Worm (Caenorhabditis elegans) whole organism, young adult: ENCODE results near the gene fdgt-1.

ENCODE experiments used
- C17E4.6 ChIP-seq: fragments of 200-800 bp; sonication (Bioruptor generic); IDR thresholded peaks from 2 replicates; pipeline ENCODE4 v1.3.6; 2022; ENCODE audit warnings: missing genetic modification reagents, missing genetic modification characterization, missing compliant biosample characterization
- D2030.7 ChIP-seq: fragments of 200-800 bp; sonication (Bioruptor generic); IDR thresholded peaks from 2 replicates; pipeline ENCODE4 v1.3.6; 2022; ENCODE audit warnings: missing genetic modification reagents, missing genetic modification characterization, missing compliant biosample characterization
- F23B12.7 ChIP-seq: sonication (generic microtip); optimal IDR thresholded peaks from 2 replicates; lab custom pipeline; 2017; ENCODE audit warnings: missing genetic modification characterization, mild to moderate bottlenecking, missing compliant biosample characterization, antibody characterized with exemption, moderate library complexity; ENCODE audit not compliant: insufficient read depth
- F33H1.4 ChIP-seq: fragments of 200-800 bp; sonication (Bioruptor generic); IDR thresholded peaks from 2 replicates; pipeline ENCODE4 v1.3.6; 2022; ENCODE audit warnings: missing genetic modification reagents, missing genetic modification characterization, missing compliant biosample characterization
- F55B11.4 ChIP-seq: sonication (generic microtip); optimal IDR thresholded peaks from 2 replicates; lab custom pipeline; 2016; ENCODE audit warnings: missing compliant biosample characterization, missing genetic modification characterization, borderline replicate concordance; ENCODE audit not compliant: insufficient read depth
- T26A5.8 ChIP-seq: sonication (generic microtip); optimal IDR thresholded peaks from 2 replicates; lab custom pipeline; 2016; ENCODE audit warnings: missing genetic modification characterization, missing compliant biosample characterization
- Y53F4B.3 ChIP-seq: fragments of 200-800 bp; sonication (Bioruptor generic); IDR thresholded peaks from 2 replicates; pipeline ENCODE4 v1.3.6; 2022; ENCODE audit warnings: missing genetic modification reagents, missing genetic modification characterization, missing compliant biosample characterization
- Y79H2A.3 ChIP-seq: fragments of 200-800 bp; sonication (Bioruptor generic); conservative IDR thresholded peaks from 2 replicates; pipeline ENCODE4 v1.3.6; 2022; ENCODE audit warnings: missing genetic modification reagents, missing genetic modification characterization, missing compliant biosample characterization
- ama-1 ChIP-seq, 3 experiments: fragments of 150-350 bp in 1 of 3; sonication (generic microtip) in 2 of 3; optimal IDR thresholded peaks; 2 replicates each; lab custom pipeline; 2014 to 2018; ENCODE audit warnings: missing biosample characterization in 2 of 3, missing genetic modification characterization in 2 of 3, missing genetic modification reagents in 2 of 3
- aptf-3 ChIP-seq: fragments of 200-800 bp; sonication (Bioruptor generic); IDR thresholded peaks from 2 replicates; pipeline ENCODE4 v1.3.6; 2022; ENCODE audit warnings: missing genetic modification characterization, missing compliant biosample characterization
- atf-7 ChIP-seq: sonication (generic microtip); optimal IDR thresholded peaks from 2 replicates; lab custom pipeline; 2017; ENCODE audit warnings: mild to moderate bottlenecking, missing genetic modification characterization, missing compliant biosample characterization
- ccch-3 ChIP-seq: fragments of 200-800 bp; sonication (Bioruptor generic); optimal IDR thresholded peaks from 2 replicates; lab custom pipeline; 2018; ENCODE audit warnings: mild to moderate bottlenecking, missing genetic modification characterization, missing compliant biosample characterization
- ceh-27 ChIP-seq: fragments of 200-800 bp; sonication (Bioruptor generic); optimal IDR thresholded peaks from 2 replicates; lab custom pipeline; 2018; ENCODE audit warnings: mild to moderate bottlenecking, missing genetic modification characterization, moderate library complexity, missing compliant biosample characterization
- ceh-40 ChIP-seq: fragments of 200-800 bp; sonication (Bioruptor generic); IDR thresholded peaks from 2 replicates; pipeline ENCODE4 v1.3.6; 2022; ENCODE audit warnings: missing genetic modification characterization, missing compliant biosample characterization
- chd-7 ChIP-seq: sonication (generic microtip); optimal IDR thresholded peaks from 2 replicates; lab custom pipeline; 2016; ENCODE audit warnings: mild to moderate bottlenecking, missing genetic modification characterization, moderate library complexity, missing compliant biosample characterization
- die-1 ChIP-seq: sonication (generic microtip); optimal IDR thresholded peaks from 2 replicates; lab custom pipeline; 2016; ENCODE audit warnings: missing genotype, mild to moderate bottlenecking, missing genetic modification characterization, missing compliant biosample characterization
- dox-1 ChIP-seq: fragments of 200-800 bp; sonication (Bioruptor generic); IDR thresholded peaks from 2 replicates; pipeline ENCODE4 v1.3.6; 2022; ENCODE audit warnings: missing genetic modification reagents, missing genetic modification characterization, missing compliant biosample characterization
- dpff-1 ChIP-seq: sonication (generic microtip); optimal IDR thresholded peaks from 2 replicates; lab custom pipeline; 2017; ENCODE audit warnings: mild to moderate bottlenecking, missing genetic modification characterization, missing compliant biosample characterization
- dpl-1 ChIP-seq: fragments of 150-350 bp; optimal IDR thresholded peaks from 2 replicates; lab custom pipeline; 2014; ENCODE audit warnings: missing biosample characterization, missing genetic modification reagents, missing genetic modification characterization
- efl-1 ChIP-seq: fragments of 150-350 bp; optimal IDR thresholded peaks from 2 replicates; lab custom pipeline; 2014; ENCODE audit warnings: missing biosample characterization, missing genetic modification reagents, missing genetic modification characterization
- egl-44 ChIP-seq: fragments of 200-800 bp; sonication (Bioruptor generic); IDR thresholded peaks from 2 replicates; pipeline ENCODE4 v1.3.6; 2022; ENCODE audit warnings: missing genetic modification reagents, missing genetic modification characterization, missing compliant biosample characterization
- egrh-3 ChIP-seq: fragments of 200-800 bp; sonication (Bioruptor generic); IDR thresholded peaks from 2 replicates; pipeline ENCODE4 v1.3.6; 2022; ENCODE audit warnings: missing genetic modification reagents, missing genetic modification characterization, missing compliant biosample characterization
- ekl-4 ChIP-seq: fragments of 200-800 bp; sonication (Bioruptor generic); IDR thresholded peaks from 2 replicates; pipeline ENCODE4 v1.3.6; 2022; ENCODE audit warnings: missing genetic modification reagents, missing genetic modification characterization, missing compliant biosample characterization
- hlh-12 ChIP-seq: sonication (generic microtip); optimal IDR thresholded peaks from 2 replicates; lab custom pipeline; 2016; ENCODE audit warnings: missing genetic modification characterization, missing compliant biosample characterization
- hlh-26 ChIP-seq: fragments of 200-800 bp; sonication (Bioruptor generic); conservative IDR thresholded peaks from 2 replicates; pipeline ENCODE4 v1.3.6; 2022; ENCODE audit warnings: missing genetic modification reagents, missing genetic modification characterization, missing compliant biosample characterization
- hmg-1.2 ChIP-seq: fragments of 200-800 bp; sonication (Bioruptor generic); IDR thresholded peaks from 2 replicates; pipeline ENCODE4 v1.3.6; 2022; ENCODE audit warnings: missing genetic modification reagents, missing genetic modification characterization, missing compliant biosample characterization
- lin-40 ChIP-seq: sonication (generic microtip); optimal IDR thresholded peaks from 2 replicates; lab custom pipeline; 2016; ENCODE audit warnings: missing genetic modification characterization, mild to moderate bottlenecking, missing compliant biosample characterization, missing genotype, missing genetic modification reagents
- lin-54 ChIP-seq: fragments of 200-800 bp; sonication (Bioruptor generic); optimal IDR thresholded peaks from 2 replicates; lab custom pipeline; 2018; ENCODE audit warnings: mild to moderate bottlenecking, missing genetic modification characterization, missing compliant biosample characterization
- lsl-1 ChIP-seq: fragments of 200-800 bp; sonication (Bioruptor generic); optimal IDR thresholded peaks from 2 replicates; lab custom pipeline; 2018; ENCODE audit warnings: mild to moderate bottlenecking, missing genetic modification characterization, moderate library complexity, missing compliant biosample characterization
- madf-3 ChIP-seq: fragments of 200-800 bp; sonication (Bioruptor generic); IDR thresholded peaks from 2 replicates; pipeline ENCODE4 v1.3.6; 2022; ENCODE audit warnings: missing genetic modification reagents, missing genetic modification characterization, missing compliant biosample characterization
- madf-6 ChIP-seq: fragments of 200-800 bp; sonication (Bioruptor generic); IDR thresholded peaks from 2 replicates; pipeline ENCODE4 v1.3.6; 2022; ENCODE audit warnings: missing genetic modification reagents, missing genetic modification characterization, missing compliant biosample characterization
- madf-8 ChIP-seq: fragments of 200-800 bp; sonication (Bioruptor generic); conservative IDR thresholded peaks from 2 replicates; pipeline ENCODE4 v1.3.6; 2022; ENCODE audit warnings: missing genetic modification reagents, missing genetic modification characterization, missing compliant biosample characterization
- mcd-1 ChIP-seq: fragments of 200-800 bp; sonication (Bioruptor generic); IDR thresholded peaks from 2 replicates; pipeline ENCODE4 v1.3.6; 2022; ENCODE audit warnings: missing genetic modification reagents, missing genetic modification characterization, missing compliant biosample characterization
- mel-28 ChIP-seq: sonication (generic microtip); optimal IDR thresholded peaks from 2 replicates; lab custom pipeline; 2016; ENCODE audit warnings: borderline replicate concordance, mild to moderate bottlenecking, missing genetic modification characterization, missing compliant biosample characterization
- nfyb-1 ChIP-seq: fragments of 200-800 bp; sonication (Bioruptor generic); IDR thresholded peaks from 2 replicates; pipeline ENCODE4 v1.3.6; 2022; ENCODE audit warnings: missing genetic modification reagents, missing genetic modification characterization, missing compliant biosample characterization
- nhr-27 ChIP-seq: fragments of 200-800 bp; sonication (Bioruptor generic); optimal IDR thresholded peaks from 2 replicates; lab custom pipeline; 2018; ENCODE audit warnings: mild to moderate bottlenecking, missing genetic modification characterization, moderate library complexity, missing compliant biosample characterization
- sea-2 ChIP-seq: fragments of 200-800 bp; sonication (Bioruptor generic); IDR thresholded peaks from 2 replicates; pipeline ENCODE4 v1.3.6; 2022; ENCODE audit warnings: missing genetic modification characterization, missing compliant biosample characterization
- snpc-1.1 ChIP-seq: sonication (generic microtip); optimal IDR thresholded peaks from 2 replicates; lab custom pipeline; 2017; ENCODE audit warnings: missing genetic modification characterization, mild to moderate bottlenecking, missing compliant biosample characterization, antibody characterized with exemption, moderate library complexity, missing genotype, missing genetic modification reagents; ENCODE audit not compliant: insufficient read depth
- somi-1 ChIP-seq: fragments of 200-800 bp; sonication (Bioruptor generic); optimal IDR thresholded peaks from 2 replicates; lab custom pipeline; 2018; ENCODE audit warnings: mild to moderate bottlenecking, missing genetic modification characterization, missing compliant biosample characterization
- sptf-2 ChIP-seq: fragments of 200-800 bp; sonication (Bioruptor generic); optimal IDR thresholded peaks from 2 replicates; lab custom pipeline; 2018; ENCODE audit warnings: mild to moderate bottlenecking, missing genetic modification characterization, missing compliant biosample characterization
- tbx-9 ChIP-seq: sonication (generic microtip); optimal IDR thresholded peaks from 2 replicates; lab custom pipeline; 2016; ENCODE audit warnings: borderline replicate concordance, missing genetic modification characterization, inconsistent platforms, missing compliant biosample characterization
- xnd-1 ChIP-seq: sonication (generic microtip); optimal IDR thresholded peaks from 2 replicates; lab custom pipeline; 2016; ENCODE audit warnings: missing genotype, missing genetic modification reagents, missing genetic modification characterization, missing compliant biosample characterization
- ztf-3 ChIP-seq: fragments of 200-800 bp; sonication (Bioruptor generic); optimal IDR thresholded peaks from 2 replicates; lab custom pipeline; 2018; ENCODE audit warnings: mild to moderate bottlenecking, missing genetic modification characterization, missing compliant biosample characterization
- ztf-6 ChIP-seq: fragments of 200-800 bp; sonication (Bioruptor generic); IDR thresholded peaks from 2 replicates; pipeline ENCODE4 v1.3.6; 2022; ENCODE audit warnings: missing genetic modification reagents, missing genetic modification characterization, missing compliant biosample characterization

Gene fdgt-1

ce11 chrII:1500286-1500840 lies 4.0 kb upstream of the fdgt-1 start, which contains the start of gene emc-1:
emc-1 (minus strand) TSS chrII:1500330.
- TF ChIP-seq mel-28 (no peak), sptf-2 (GFP tag; lab: Kevin White, UChicago) (no peak), sea-2 (no peak), tbx-9 (tag; lab: Kevin White, UChicago) (no peak), lsl-1 (GFP tag; lab: Kevin White, UChicago) (no peak), madf-6 (GFP tag; lab: Robert Waterston, UW) (no peak), chd-7 (tag; lab: Kevin White, UChicago) (no peak), F55B11.4 (tag; lab: Kevin White, UChicago) (no peak), die-1 (tag; lab: Kevin White, UChicago) (no peak), hlh-12 (tag; lab: Kevin White, UChicago) (no peak), C17E4.6 (GFP tag; lab: Robert Waterston, UW) (no peak), atf-7 (tag; lab: Kevin White, UChicago) (no peak)
- TF ChIP-seq, all 124 proteins: peak for 0

ce11 chrII:1500959-1501358 lies 3.4 kb upstream of the fdgt-1 start:
- peak; percentile 60 for TF ChIP-seq D2030.7 (GFP tag; lab: Robert Waterston, UW)
- peak; percentile 4 for TF ChIP-seq efl-1
- peak; percentile 87 for TF ChIP-seq xnd-1 (tag; lab: Kevin White, UChicago)
- TF ChIP-seq lin-54 (GFP tag; lab: Kevin White, UChicago) = peak; percentile 26
- no peak for TF ChIP-seq egl-44 (GFP tag; lab: Robert Waterston, UW)
- TF ChIP-seq madf-8 (GFP tag; lab: Robert Waterston, UW) = peak; percentile 58
- peak; percentile 87 for TF ChIP-seq F33H1.4 (GFP tag; lab: Robert Waterston, UW)
- peak; percentile 81 for TF ChIP-seq madf-6 (GFP tag; lab: Robert Waterston, UW)
- no peak for TF ChIP-seq hlh-26
- TF ChIP-seq ceh-27 (GFP tag; lab: Kevin White, UChicago) = no peak
- TF ChIP-seq snpc-1.1 (tag; lab: Kevin White, UChicago) = no peak
- TF ChIP-seq lsl-1 (GFP tag; lab: Kevin White, UChicago) = peak; percentile 85
- TF ChIP-seq nfyb-1 (GFP tag; lab: Robert Waterston, UW) = no peak
- no peak for TF ChIP-seq ztf-6 (GFP tag; lab: Robert Waterston, UW)
- peak; percentile 44; the same call in 1 of the 2 replicates for TF ChIP-seq mcd-1 (GFP tag; lab: Robert Waterston, UW)

DNA sequence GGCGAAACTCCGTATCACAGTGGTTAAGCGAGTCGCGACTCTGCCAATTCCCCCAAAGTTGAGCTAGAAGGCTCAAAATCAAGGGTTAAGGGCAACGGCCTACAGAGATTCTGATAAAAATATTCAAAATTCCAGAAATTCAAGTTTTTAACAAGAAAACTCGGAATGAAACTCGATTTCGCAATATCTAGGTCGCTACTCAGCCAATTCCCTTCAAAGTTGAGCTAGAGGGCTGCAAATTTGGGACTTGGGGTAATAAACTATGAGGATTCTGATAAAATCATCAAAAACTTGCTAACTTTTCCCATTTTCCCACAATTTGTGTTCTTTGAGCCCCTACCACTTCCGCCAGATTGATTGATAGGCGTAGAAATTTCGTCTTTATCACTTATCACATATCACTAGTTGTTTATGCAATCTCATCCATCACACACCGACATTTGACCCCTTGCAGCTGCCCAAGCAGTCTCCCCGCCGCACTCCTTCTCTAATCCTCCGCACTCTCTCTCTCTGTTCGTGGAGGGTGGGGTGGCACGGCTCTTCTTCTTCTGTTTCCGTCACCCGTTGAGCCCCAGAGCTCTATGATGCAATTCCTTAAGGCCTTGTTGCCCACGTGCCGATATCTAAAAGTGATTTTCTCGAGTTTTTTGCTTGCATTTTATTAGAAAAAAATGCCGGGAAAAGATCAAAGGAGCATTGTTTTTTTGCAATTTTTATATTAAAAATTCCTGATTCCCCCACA lies 2.6 kb upstream of the fdgt-1 start:
- TF ChIP-seq nhr-27 (tag; lab: Kevin White, UChicago) (no peak), sea-2 (no peak), T26A5.8 (tag; lab: Kevin White, UChicago) (no peak), dpl-1 (GFP tag; lab: Kevin White, UChicago) (no peak), F23B12.7 (no peak), ceh-40 (GFP tag; lab: Robert Waterston, UW) (no peak), Y53F4B.3 (GFP tag; lab: Robert Waterston, UW) (no peak), Y79H2A.3 (GFP tag; lab: Robert Waterston, UW) (no peak), dpff-1 (tag; lab: Kevin White, UChicago) (no peak), hmg-1.2 (GFP tag; lab: Robert Waterston, UW) (no peak), somi-1 (GFP tag; lab: Kevin White, UChicago) (peak; percentile 84), egrh-3 (GFP tag; lab: Robert Waterston, UW) (no peak), ama-1 (optimal IDR thresholded peaks at IDR 0.05; lab: Kevin White, UChicago) (no peak), ama-1 (GFP tag; optimal IDR thresholded peaks at IDR 0.05; lab: Kevin White, UChicago) (no peak), lin-40 (peak; percentile 2), ekl-4 (GFP tag; lab: Robert Waterston, UW) (no peak), atf-7 (tag; lab: Kevin White, UChicago) (no peak), aptf-3 (GFP tag; lab: Robert Waterston, UW) (no peak), madf-3 (GFP tag; lab: Robert Waterston, UW) (no peak), ccch-3 (no peak), ztf-3 (GFP tag; lab: Kevin White, UChicago) (no peak), dox-1 (GFP tag; lab: Robert Waterston, UW) (0 out of 2 replicates have a peak, but pooled peaks have one; percentile 7)
